Worm (Caenorhabditis elegans) whole organism, L3 larva: ENCODE measurements around the gene sur-5.

Experiments used
- aly-2 ChIP-seq: fragments of 150-350 bp; optimal IDR thresholded peaks from 2 replicates; lab custom pipeline; 2014; ENCODE audit warnings: missing biosample characterization, missing genetic modification characterization
- ama-1 ChIP-seq: fragments of 150-350 bp; optimal IDR thresholded peaks from 2 replicates; lab custom pipeline; 2018
- ceh-16 ChIP-seq: sonication (generic microtip); optimal IDR thresholded peaks from 2 replicates; lab custom pipeline; 2017; ENCODE audit warnings: missing biosample characterization, missing genetic modification characterization
- egl-27 ChIP-seq: sonication (generic microtip); optimal IDR thresholded peaks from 4 replicates; lab custom pipeline; 2017; ENCODE audit warnings: missing biosample characterization, missing genetic modification reagents, missing genetic modification characterization
- elt-1 ChIP-seq: fragments of 150-350 bp; optimal IDR thresholded peaks from 2 replicates; lab custom pipeline; 2014; ENCODE audit warnings: missing biosample characterization, missing genetic modification characterization
- elt-2 ChIP-seq: sonication (generic microtip); optimal IDR thresholded peaks from 2 replicates; lab custom pipeline; 2016; ENCODE audit warnings: missing genetic modification reagents, mild to moderate bottlenecking, missing genetic modification characterization, missing compliant biosample characterization
- hmg-11 ChIP-seq: sonication (generic microtip); optimal IDR thresholded peaks from 2 replicates; lab custom pipeline; 2016; ENCODE audit warnings: missing genetic modification characterization, missing compliant biosample characterization
- lin-39 ChIP-seq: fragments of 150-350 bp; optimal IDR thresholded peaks from 2 replicates; lab custom pipeline; 2018; ENCODE audit warnings: missing biosample characterization, missing genetic modification reagents, missing genetic modification characterization
- nfya-1 ChIP-seq: sonication (generic microtip); optimal IDR thresholded peaks from 2 replicates; lab custom pipeline; 2017; ENCODE audit warnings: missing genetic modification characterization, mild to moderate bottlenecking, missing compliant biosample characterization, antibody characterized with exemption, moderate library complexity; ENCODE audit not compliant: insufficient read depth
- nhr-237 ChIP-seq: fragments of 150-350 bp; optimal IDR thresholded peaks from 2 replicates; lab custom pipeline; 2014; ENCODE audit warnings: missing biosample characterization, missing genetic modification characterization
- pha-4 ChIP-seq: fragments of 150-350 bp; optimal IDR thresholded peaks from 2 replicates; lab custom pipeline; 2014; ENCODE audit warnings: missing biosample characterization, missing genetic modification reagents, missing genetic modification characterization
- unc-62 ChIP-seq: fragments of 150-350 bp; sonication (generic microtip); optimal IDR thresholded peaks from 4 replicates; lab custom pipeline; 2014; ENCODE audit warnings: missing biosample characterization, missing genetic modification reagents, missing genetic modification characterization

DNA sequence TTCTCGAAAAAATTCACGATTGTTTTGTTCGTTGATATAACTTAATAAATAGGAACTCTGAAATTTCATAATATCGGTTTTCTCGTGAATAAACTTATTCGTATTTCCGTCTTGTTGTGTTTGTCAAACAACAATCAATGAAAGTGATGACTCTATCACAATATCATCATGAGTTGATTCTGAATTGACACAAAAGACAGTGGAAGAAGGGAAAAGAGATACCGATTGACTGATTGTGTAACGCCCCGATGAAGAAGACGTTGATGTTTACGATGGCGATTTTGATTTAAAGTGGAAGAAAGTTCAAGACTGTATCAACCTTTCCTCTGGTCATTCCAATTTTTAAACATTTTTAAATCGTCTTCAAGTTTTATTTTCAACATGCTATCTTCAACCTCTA lies 24.2 kb upstream of the sur-5 start, which contains the start of gene ttr-59:
- no peak for TF ChIP-seq ceh-16 (tag; lab: Kevin White, UChicago)
- TF ChIP-seq elt-1 (tag; lab: Kevin White, UChicago): no peak
- TF ChIP-seq lin-39 (tag; lab: Kevin White, UChicago): no peak
- TF ChIP-seq elt-2 (tag; lab: Kevin White, UChicago): no peak
- TF ChIP-seq unc-62 (GFP tag; lab: Kevin White, UChicago): no peak
- TF ChIP-seq aly-2: no peak
- TF ChIP-seq hmg-11 (tag; lab: Kevin White, UChicago): no peak
- TF ChIP-seq pha-4 (tag; lab: Kevin White, UChicago): no peak
- no peak for TF ChIP-seq nhr-237 (tag; lab: Kevin White, UChicago)
- TF ChIP-seq ama-1 (lab: Kevin White, UChicago): no peak
- TF ChIP-seq egl-27 (tag; lab: Kevin White, UChicago): no peak
- TF ChIP-seq nfya-1 (tag; lab: Kevin White, UChicago): no peak
